Fruit fly (Drosophila melanogaster): ENCODE measurements around the gene CG8209.

CG8209 gene

dm6 chr3L:8018665-8019070, 42.5 kb downstream of the CG8209 start:
- TF ChIP-seq Atf3 (GFP tag; optimal IDR thresholded peaks at IDR 0.05), result no peak
- TF ChIP-seq kah (GFP tag; optimal IDR thresholded peaks at IDR 0.05), result no peak
- peak; percentile 16 for TF ChIP-seq CG10147 (GFP tag; optimal IDR thresholded peaks at IDR 0.05)
- no peak for TF ChIP-seq Max (GFP tag; optimal IDR thresholded peaks at IDR 0.05)
- TF ChIP-seq Taf1 (GFP tag; IDR thresholded peaks at IDR 0.05), result no peak
- no peak for TF ChIP-seq MESR4 (GFP tag; optimal IDR thresholded peaks at IDR 0.05)
- no peak for TF ChIP-seq gro (GFP tag; optimal IDR thresholded peaks at IDR 0.05)
- TF ChIP-seq dysf (GFP tag; IDR thresholded peaks at IDR 0.05), result no peak
- no peak for TF ChIP-seq stc (GFP tag; IDR thresholded peaks at IDR 0.05)
- no peak for TF ChIP-seq chn (GFP tag; optimal IDR thresholded peaks at IDR 0.05)
- no peak for TF ChIP-seq CG17612 (GFP tag; IDR thresholded peaks at IDR 0.05)
- TF ChIP-seq corto (GFP tag; optimal IDR thresholded peaks at IDR 0.05), result no peak
- no peak for TF ChIP-seq CG12299 (tag; optimal IDR thresholded peaks at IDR 0.05)
- no peak for TF ChIP-seq Optix (GFP tag; IDR thresholded peaks at IDR 0.05)
- no peak for TF ChIP-seq tio (GFP tag; optimal IDR thresholded peaks at IDR 0.05)
- no peak for TF ChIP-seq CG34422 (GFP tag; IDR thresholded peaks at IDR 0.05)
- TF ChIP-seq pum (GFP tag; optimal IDR thresholded peaks at IDR 0.05), result no peak
- TF ChIP-seq CG14965 (GFP tag; optimal IDR thresholded peaks at IDR 0.05; ENCODE audit: borderline replicate concordance), result no peak
- no peak for TF ChIP-seq Bgb (GFP tag; IDR thresholded peaks at IDR 0.05; ENCODE audit: partially characterized antibody)
- TF ChIP-seq CG31388 (GFP tag; optimal IDR thresholded peaks at IDR 0.05), result no peak
- TF ChIP-seq CG2129 (GFP tag; IDR thresholded peaks at IDR 0.05; ENCODE audit: partially characterized antibody), result no peak
- TF ChIP-seq Mad (GFP tag; optimal IDR thresholded peaks at IDR 0.05), result no peak
- no peak for TF ChIP-seq CG9817 (tag; optimal IDR thresholded peaks at IDR 0.05)
- no peak for TF ChIP-seq bigmax (GFP tag; optimal IDR thresholded peaks at IDR 0.05)
- no peak for TF ChIP-seq toy (GFP tag; IDR thresholded peaks at IDR 0.05)
- TF ChIP-seq Doc3 (GFP tag; IDR thresholded peaks at IDR 0.05; ENCODE audit: partially characterized antibody), result no peak
- no peak for TF ChIP-seq CG17829 (tag; optimal IDR thresholded peaks at IDR 0.05)
- TF ChIP-seq CG9797 (GFP tag; optimal IDR thresholded peaks at IDR 0.05), result no peak
- TF ChIP-seq jing (GFP tag; optimal IDR thresholded peaks at IDR 0.05), result no peak
- TF ChIP-seq CG18619 (GFP tag; optimal IDR thresholded peaks at IDR 0.05), result no peak
- no peak for TF ChIP-seq sob (GFP tag; IDR thresholded peaks at IDR 0.05)
- TF ChIP-seq CG10321 (GFP tag; IDR thresholded peaks at IDR 0.05), result no peak
- no peak for TF ChIP-seq CG17802 (tag; optimal IDR thresholded peaks at IDR 0.05)
- no peak for TF ChIP-seq Drgx (GFP tag; IDR thresholded peaks at IDR 0.05)
- TF ChIP-seq btn (GFP tag; optimal IDR thresholded peaks at IDR 0.05), result no peak
- TF ChIP-seq CG33557 (GFP tag; optimal IDR thresholded peaks at IDR 0.05), result peak; percentile 44
- no peak for TF ChIP-seq CG2712 (tag; optimal IDR thresholded peaks at IDR 0.05)
- peak; percentile 45 for TF ChIP-seq gsb-n (tag; optimal IDR thresholded peaks at IDR 0.05)
- TF ChIP-seq CG4328 (GFP tag; optimal IDR thresholded peaks at IDR 0.05), result no peak
- TF ChIP-seq Trl (optimal IDR thresholded peaks at IDR 0.05), result no peak
- TF ChIP-seq Trl (GFP tag; optimal IDR thresholded peaks at IDR 0.05), result no peak
- no peak for TF ChIP-seq CG4360 (GFP tag; IDR thresholded peaks at IDR 0.05)
- no peak for TF ChIP-seq phol (tag; optimal IDR thresholded peaks at IDR 0.05)
- no peak for TF ChIP-seq emc (GFP tag; optimal IDR thresholded peaks at IDR 0.05)
- peak; percentile 81 for TF ChIP-seq CG34376 (GFP tag; optimal IDR thresholded peaks at IDR 0.05)
- no peak for TF ChIP-seq CG11093 (GFP tag; IDR thresholded peaks at IDR 0.05)
- TF ChIP-seq caup (GFP tag; optimal IDR thresholded peaks at IDR 0.05; ENCODE audit: severe bottlenecking), result no peak
- TF ChIP-seq CG30431 (GFP tag; optimal IDR thresholded peaks at IDR 0.05), result no peak
- no peak for TF ChIP-seq Dip3 (GFP tag; optimal IDR thresholded peaks at IDR 0.05)
- TF ChIP-seq CG1603 (tag; optimal IDR thresholded peaks at IDR 0.05), result peak; percentile 17
- TF ChIP-seq Xbp1 (GFP tag; optimal IDR thresholded peaks at IDR 0.05), result no peak
- peak; percentile 23 for TF ChIP-seq tap (tag; optimal IDR thresholded peaks at IDR 0.05)
